Worm (Caenorhabditis elegans): ENCODE results near the gene fard-1.

DNA sequence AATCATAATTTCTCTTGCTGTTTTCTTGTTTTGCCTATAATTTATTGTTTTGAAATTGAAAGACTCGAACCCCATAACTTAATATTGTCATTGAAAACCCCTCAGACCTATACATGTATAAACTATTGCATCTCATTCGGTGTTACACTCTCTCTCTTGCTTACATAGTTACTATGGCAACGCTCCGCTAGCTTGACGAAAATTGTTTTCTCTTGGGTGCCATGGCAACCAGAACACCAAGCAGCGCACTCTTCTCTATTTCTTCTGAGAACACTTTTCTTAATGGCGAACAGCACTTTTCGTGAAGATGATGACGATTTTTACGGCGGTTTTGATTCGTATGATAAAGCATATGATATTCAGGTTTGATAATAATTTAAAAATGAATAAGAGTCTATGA, 50.8 kb downstream of the fard-1 start, which contains the start of gene osm-5:
- no peak for TF ChIP-seq tab-1 (GFP tag; IDR thresholded peaks at IDR 0.05)
- no peak for TF ChIP-seq ref-1 (GFP tag; conservative IDR thresholded peaks at IDR 0.05)
- no peak for TF ChIP-seq flt-1 (GFP tag; IDR thresholded peaks at IDR 0.05)

Measured in whole organism, midembryonic.